Worm (Caenorhabditis elegans): ENCODE results near the gene T22G5.3.

Gene T22G5.3

ce11 chrV:13892457-13893375, 12.0 kb downstream of the T22G5.3 start, which contains the start of gene sptl-3 (continued):
- TF ChIP-seq aha-1 (tag) = peak; percentile 92
- TF ChIP-seq mxl-3 (GFP tag; optimal IDR thresholded peaks at IDR 0.05) = no peak
- no peak for TF ChIP-seq madf-5 (GFP tag; IDR thresholded peaks at IDR 0.05)
- peak; percentile 77 for TF ChIP-seq dve-1 (tag; optimal IDR thresholded peaks at IDR 0.05; ENCODE audit: insufficient read depth)
- peak; percentile 60 for TF ChIP-seq nhr-11 (tag; optimal IDR thresholded peaks at IDR 0.05)
- TF ChIP-seq snpc-1.2 (GFP tag; IDR thresholded peaks at IDR 0.05) = no peak
- peak; percentile 63 for TF ChIP-seq nhr-10 (tag; optimal IDR thresholded peaks at IDR 0.05)
- TF ChIP-seq lin-15B (tag; optimal IDR thresholded peaks at IDR 0.05) = no peak
- no peak for TF ChIP-seq spr-3 (GFP tag; optimal IDR thresholded peaks at IDR 0.05)
- TF ChIP-seq R02D3.7 (tag; optimal IDR thresholded peaks at IDR 0.05) = no peak
- no peak for TF ChIP-seq T26A8.4 (GFP tag; IDR thresholded peaks at IDR 0.05)
- no peak for TF ChIP-seq dpl-1 (GFP tag; optimal IDR thresholded peaks at IDR 0.05)
- no peak for TF ChIP-seq unc-130 (GFP tag; optimal IDR thresholded peaks at IDR 0.05)
- peak; percentile 73 for TF ChIP-seq dmd-6 (GFP tag; IDR thresholded peaks at IDR 0.05)
- peak in 1 of 2 experiments; percentile 34 for TF ChIP-seq lsy-2 (tag; optimal IDR thresholded peaks at IDR 0.05)
- no peak for TF ChIP-seq skn-1 (tag; optimal IDR thresholded peaks at IDR 0.05)
- TF ChIP-seq zag-1 (tag; optimal IDR thresholded peaks at IDR 0.05) = no peak
- no peak for TF ChIP-seq daf-12 (tag; optimal IDR thresholded peaks at IDR 0.05)
- no peak for TF ChIP-seq zfp-3 (GFP tag; conservative IDR thresholded peaks at IDR 0.05)
- TF ChIP-seq nhr-41 (GFP tag; IDR thresholded peaks at IDR 0.05) = no peak
- no peak for TF ChIP-seq zfp-2 (tag; optimal IDR thresholded peaks at IDR 0.05)
- TF ChIP-seq Y48G9A.11 (GFP tag; IDR thresholded peaks at IDR 0.05) = no peak
- TF ChIP-seq lir-3 (tag; optimal IDR thresholded peaks at IDR 0.05) = no peak
- TF ChIP-seq unc-62 (GFP tag; optimal IDR thresholded peaks at IDR 0.05 in 1 of 2) = peak in 1 of 2 experiments; percentile 11
- peak; percentile 13 for TF ChIP-seq unc-62 (tag; optimal IDR thresholded peaks at IDR 0.05)
- no peak for TF ChIP-seq ZK546.5 (tag; optimal IDR thresholded peaks at IDR 0.05)
- no peak for TF ChIP-seq sdz-12 (GFP tag; optimal IDR thresholded peaks at IDR 0.05)
- no peak for TF ChIP-seq nhr-42 (GFP tag; IDR thresholded peaks at IDR 0.05)
- no peak for TF ChIP-seq attf-4 (tag; optimal IDR thresholded peaks at IDR 0.05)
- no peak for TF ChIP-seq ceh-32 (tag; optimal IDR thresholded peaks at IDR 0.05; ENCODE audit: poor library complexity)
- peak; percentile 87 for TF ChIP-seq cey-2 (tag; optimal IDR thresholded peaks at IDR 0.05; ENCODE audit: borderline replicate concordance, insufficient read depth)
- TF ChIP-seq aly-2 (tag; optimal IDR thresholded peaks at IDR 0.05) = no peak
- TF ChIP-seq arid-1 (GFP tag; conservative IDR thresholded peaks at IDR 0.05) = no peak
- no peak for TF ChIP-seq mdt-29 (GFP tag; IDR thresholded peaks at IDR 0.05)
- TF ChIP-seq egl-27 (tag; optimal IDR thresholded peaks at IDR 0.05) = no peak
- TF ChIP-seq dmd-8 (GFP tag; IDR thresholded peaks at IDR 0.05) = no peak
- no peak for TF ChIP-seq F26F4.8 (GFP tag; conservative IDR thresholded peaks at IDR 0.05)
- TF ChIP-seq ceh-44 (GFP tag; IDR thresholded peaks at IDR 0.05) = no peak
- no peak for TF ChIP-seq ceh-62 (tag; optimal IDR thresholded peaks at IDR 0.05)
- peak; percentile 19 for TF ChIP-seq nhr-6 (tag; optimal IDR thresholded peaks at IDR 0.05)
- peak; percentile 13 for TF ChIP-seq nhr-102 (tag; optimal IDR thresholded peaks at IDR 0.05)
- TF ChIP-seq mep-1 (tag; optimal IDR thresholded peaks at IDR 0.05) = peak; percentile 39
- no peak for TF ChIP-seq F44E2.7 (GFP tag; IDR thresholded peaks at IDR 0.05)
- TF ChIP-seq lin-1 (GFP tag; IDR thresholded peaks at IDR 0.05) = no peak
- no peak for TF ChIP-seq daf-8 (GFP tag; IDR thresholded peaks at IDR 0.05)
- TF ChIP-seq snpc-4 (tag; optimal IDR thresholded peaks at IDR 0.05) = no peak
- TF ChIP-seq saeg-2 (GFP tag; IDR thresholded peaks at IDR 0.05) = 0 out of 2 replicates have a peak, but pooled peaks have one; percentile 21
- no peak; the same call in 1 of the 2 replicates for TF ChIP-seq tra-1 (GFP tag; IDR thresholded peaks at IDR 0.05)
- TF ChIP-seq ceh-28 (tag; optimal IDR thresholded peaks at IDR 0.05) = no peak
- peak; percentile 93 for TF ChIP-seq nhr-28 (tag; optimal IDR thresholded peaks at IDR 0.05)
- no peak for TF ChIP-seq unc-39 (tag; optimal IDR thresholded peaks at IDR 0.05)
